Worm (Caenorhabditis elegans) whole organism, early embryonic: ENCODE data around the gene C09H5.7.

Source experiments
- ama-1 ChIP-seq: fragments of 150-350 bp; optimal IDR thresholded peaks from 2 replicates; lab custom pipeline; 2014
- hmg-4 ChIP-seq: fragments of 200-800 bp; sonication (Bioruptor generic); optimal IDR thresholded peaks from 2 replicates; lab custom pipeline; 2018; ENCODE audit warnings: mild to moderate bottlenecking, missing genetic modification characterization, missing compliant biosample characterization

- TF ChIP-seq hmg-4 (GFP tag; lab: Kevin White, UChicago) (no peak), ama-1 (no peak)
These were observed 13.0 kb downstream of the C09H5.7 start, which contains the start of gene str-144 for ce11 chrV:8072047-8072446.
